Worm (Caenorhabditis elegans): ENCODE results near the gene egas-1.
A peak's percentile ranks its signal among the peaks of the same experiment; 100 is the strongest.

The egas-1 gene

DNA sequence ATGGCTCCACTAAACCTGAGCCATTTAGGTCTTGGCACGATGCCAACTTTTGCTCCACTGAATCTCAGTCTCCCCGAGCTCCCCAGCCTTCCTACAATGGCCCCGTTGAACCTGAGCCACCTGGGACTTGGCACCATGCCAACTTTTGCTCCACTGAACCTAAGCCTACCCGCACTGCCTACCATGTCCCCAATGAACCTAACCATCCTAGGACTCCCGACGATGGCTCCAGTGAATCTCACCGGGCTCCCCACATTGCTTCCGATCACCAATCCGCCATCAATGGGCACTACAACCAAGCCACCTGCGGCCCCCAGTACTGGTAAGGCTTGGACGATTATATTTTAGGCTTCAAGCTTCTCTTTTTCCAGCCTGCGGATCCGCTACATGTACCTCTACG lies 31.7 kb downstream of the egas-1 start:
- no peak for TF ChIP-seq efl-1 (optimal IDR thresholded peaks at IDR 0.05)
- peak in 1 of 2 experiments; percentile 82 for TF ChIP-seq efl-1 (GFP tag; optimal IDR thresholded peaks at IDR 0.05 in 1 of 2)
- no peak for TF ChIP-seq blmp-1 (tag; optimal IDR thresholded peaks at IDR 0.05)
- no peak for TF ChIP-seq egl-27 (tag; optimal IDR thresholded peaks at IDR 0.05)

DNA sequence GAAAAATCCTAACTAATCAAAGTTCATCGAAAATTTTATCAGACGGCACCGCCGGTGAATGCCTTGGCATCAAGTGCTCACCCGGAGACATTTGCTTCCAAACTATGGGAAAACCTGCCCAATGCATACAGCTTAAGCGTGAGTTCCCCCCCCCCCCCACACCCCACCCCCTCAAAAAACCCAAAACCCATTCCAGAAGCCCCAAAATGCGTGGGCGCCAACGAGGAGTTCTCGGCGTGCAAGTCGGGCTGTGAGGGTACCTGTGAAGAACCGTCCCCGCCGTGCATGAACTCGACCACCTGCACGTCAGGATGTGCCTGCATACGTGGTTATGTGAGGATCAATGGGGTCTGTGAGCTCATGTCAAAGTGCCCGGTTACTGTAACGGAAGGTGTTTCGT lies 34.3 kb downstream of the egas-1 start:
- TF ChIP-seq xbp-1 (tag; optimal IDR thresholded peaks at IDR 0.05) = no peak

DNA sequence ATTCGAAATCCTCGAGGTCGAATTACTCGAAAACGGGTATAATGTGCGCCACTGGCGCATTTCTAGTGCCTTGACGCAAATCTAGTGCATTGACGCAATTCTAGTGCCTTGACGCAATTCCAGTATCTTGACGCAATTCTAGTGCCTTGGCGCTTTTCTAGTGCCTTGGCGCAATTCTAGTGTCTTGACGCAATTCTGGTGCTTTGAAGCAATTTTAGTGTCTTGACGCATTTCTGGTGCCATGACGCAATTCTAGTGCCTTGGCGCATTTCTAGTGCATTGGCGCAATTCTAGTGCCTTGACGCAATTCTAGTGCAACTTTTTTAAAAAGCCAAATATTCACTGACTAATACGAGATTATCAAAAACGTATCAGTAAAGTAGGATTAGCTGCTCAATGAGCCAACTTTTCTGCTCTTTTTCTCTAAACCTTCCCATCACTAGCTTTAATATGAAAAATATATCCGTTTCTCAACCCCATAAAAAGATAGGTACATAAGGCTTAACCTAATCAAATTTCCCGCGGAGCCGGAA lies 44.4 kb downstream of the egas-1 start, which contains the start of gene Y69H2.17:
TSS of gene Y69H2.17 (plus strand) at position 483 of the 533 bp plus-strand sequence.
- peak; percentile 80 for TF ChIP-seq dsc-1 (tag; optimal IDR thresholded peaks at IDR 0.05)
- peak; percentile 12 for TF ChIP-seq sox-4 (tag; optimal IDR thresholded peaks at IDR 0.05)
- no peak for TF ChIP-seq lin-39 (tag; optimal IDR thresholded peaks at IDR 0.05)
- peak; percentile 7 for TF ChIP-seq egl-13 (tag; optimal IDR thresholded peaks at IDR 0.05)
- TF ChIP-seq fkh-8 (tag; optimal IDR thresholded peaks at IDR 0.05) = peak; percentile 63
- no peak for TF ChIP-seq blmp-1 (tag; optimal IDR thresholded peaks at IDR 0.05)
- peak; percentile 64 for TF ChIP-seq nhr-47 (tag; optimal IDR thresholded peaks at IDR 0.05)
- peak; percentile 54 for TF ChIP-seq pax-3 (tag; optimal IDR thresholded peaks at IDR 0.05)

DNA sequence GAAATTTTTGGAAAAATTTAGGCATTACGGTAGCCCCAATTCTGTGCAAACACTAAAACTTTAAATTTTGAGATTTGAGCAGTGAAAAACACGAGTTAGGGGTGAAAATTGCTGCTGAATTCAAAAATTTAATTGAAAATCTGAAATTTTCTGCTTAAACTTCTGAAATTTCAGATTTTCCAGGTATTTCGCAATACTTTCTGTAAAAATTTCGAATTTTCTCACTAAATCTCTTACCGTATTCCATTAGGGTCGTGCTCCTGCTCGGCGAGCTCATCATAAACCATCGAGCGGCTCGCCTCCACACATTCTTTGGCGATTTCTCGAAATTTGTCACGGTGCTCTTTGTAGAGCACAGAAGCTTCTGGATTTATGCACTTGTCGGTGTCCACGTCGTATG lies 47.3 kb downstream of the egas-1 start:
- no peak for TF ChIP-seq efl-1 (optimal IDR thresholded peaks at IDR 0.05)
- peak in 1 of 2 experiments; percentile 71 for TF ChIP-seq efl-1 (GFP tag; optimal IDR thresholded peaks at IDR 0.05 in 1 of 2)
- TF ChIP-seq fkh-4 (tag; optimal IDR thresholded peaks at IDR 0.05; ENCODE audit: borderline replicate concordance) = no peak

DNA sequence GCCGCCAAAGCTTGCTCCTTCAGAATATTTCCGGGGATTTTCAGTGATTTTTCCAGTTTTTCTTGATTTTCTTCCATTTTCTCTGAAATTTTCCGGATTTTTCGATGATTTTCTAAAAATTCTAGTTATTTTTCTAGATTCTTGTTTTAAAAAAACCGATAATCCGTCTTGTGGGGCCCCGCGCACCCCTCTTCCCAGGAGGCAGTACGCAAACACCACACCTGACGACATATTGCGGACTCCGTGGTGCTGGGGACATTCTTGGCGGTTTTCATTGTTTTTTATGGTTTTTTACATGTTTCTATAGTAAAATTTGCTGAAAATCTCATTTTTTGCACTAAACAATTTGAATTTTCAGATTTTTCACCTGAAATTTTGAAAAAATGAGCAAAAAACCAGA lies 49.6 kb downstream of the egas-1 start, which contains the start of the genes ubc-19 and Y69H2.7:
TSS of gene ubc-19 (minus strand) at position 82 of the 400 bp plus-strand sequence.
TSS of gene Y69H2.7 (plus strand) at position 309 of the 400 bp plus-strand sequence.
- TF ChIP-seq swsn-7 (tag; optimal IDR thresholded peaks at IDR 0.05) (peak; percentile 45), efl-1 (optimal IDR thresholded peaks at IDR 0.05) (peak; percentile 3 to 48), efl-1 (GFP tag; optimal IDR thresholded peaks at IDR 0.05 in 1 of 2) (peak; percentile 51 to 95), nhr-11 (tag; optimal IDR thresholded peaks at IDR 0.05) (no peak), lin-35 (GFP tag; optimal IDR thresholded peaks at IDR 0.05) (peak in 1 of 2 experiments; percentile 46), rnt-1 (tag; optimal IDR thresholded peaks at IDR 0.05) (no peak), snu-23 (GFP tag; optimal IDR thresholded peaks at IDR 0.05) (peak; percentile 58), lsy-2 (tag; optimal IDR thresholded peaks at IDR 0.05) (peak; percentile 57 to 59), unc-98 (GFP tag; IDR thresholded peaks at IDR 0.05) (no peak), mep-1 (tag; optimal IDR thresholded peaks at IDR 0.05) (peak; percentile 66), nhr-19 (GFP tag; conservative IDR thresholded peaks at IDR 0.05) (peak; percentile 45), F16B12.6 (tag; optimal IDR thresholded peaks at IDR 0.05) (peak; percentile 92), xbp-1 (tag; optimal IDR thresholded peaks at IDR 0.05) (peak; percentile 22), fkh-8 (tag; optimal IDR thresholded peaks at IDR 0.05) (peak; percentile 20), dpl-1 (GFP tag; optimal IDR thresholded peaks at IDR 0.05) (peak; percentile 3 to 59 (median 43)), C34B4.2 (tag; optimal IDR thresholded peaks at IDR 0.05) (no peak), nhr-47 (tag; optimal IDR thresholded peaks at IDR 0.05) (peak; percentile 21), snpc-4 (tag; optimal IDR thresholded peaks at IDR 0.05) (peak; percentile 44), isw-1 (GFP tag; IDR thresholded peaks at IDR 0.05) (peak; percentile 7; the same call in 1 of the 2 replicates), mdl-1 (tag; optimal IDR thresholded peaks at IDR 0.05) (no peak), ceh-82 (tag; optimal IDR thresholded peaks at IDR 0.05) (peak in 2 of 3 experiments; percentile 33 to 41), dsc-1 (tag; optimal IDR thresholded peaks at IDR 0.05) (peak; percentile 2)

DNA sequence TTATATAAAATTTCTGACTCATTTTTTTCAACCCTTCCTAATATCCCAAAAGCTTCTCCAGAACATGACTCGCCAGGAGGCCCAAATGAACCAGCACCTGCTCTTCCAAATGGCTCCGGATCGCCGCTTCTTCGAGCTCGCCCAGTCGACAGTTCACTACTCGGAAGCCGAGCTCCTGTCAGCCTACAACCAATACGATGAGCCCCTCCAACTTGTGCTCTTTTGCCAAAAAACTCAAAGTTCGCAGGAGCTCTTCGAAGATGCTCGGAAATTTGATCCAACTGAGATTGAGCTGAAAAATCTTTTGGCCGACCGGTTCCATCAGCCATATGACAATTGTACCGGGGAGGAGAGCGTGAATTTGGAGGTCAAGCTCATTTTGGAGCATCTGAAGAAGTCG lies 55.4 kb downstream of the egas-1 start:
- TF ChIP-seq swsn-7 (tag; optimal IDR thresholded peaks at IDR 0.05) (no peak), dpl-1 (GFP tag; optimal IDR thresholded peaks at IDR 0.05) (no peak), xbp-1 (tag; optimal IDR thresholded peaks at IDR 0.05) (no peak), mef-2 (tag; optimal IDR thresholded peaks at IDR 0.05) (no peak), ces-1 (GFP tag; optimal IDR thresholded peaks at IDR 0.05) (no peak), F16B12.6 (tag; optimal IDR thresholded peaks at IDR 0.05) (no peak), C16A3.4 (tag; optimal IDR thresholded peaks at IDR 0.05) (no peak), unc-130 (tag; optimal IDR thresholded peaks at IDR 0.05) (no peak), tlp-1 (tag; optimal IDR thresholded peaks at IDR 0.05) (no peak), ceh-63 (GFP tag; optimal IDR thresholded peaks at IDR 0.05) (no peak), zag-1 (tag; optimal IDR thresholded peaks at IDR 0.05) (no peak), isw-1 (GFP tag; IDR thresholded peaks at IDR 0.05) (no peak), lin-15B (tag; optimal IDR thresholded peaks at IDR 0.05) (no peak)
